Fruit fly (Drosophila melanogaster): Measurements from ENCODE around the gene Unc-76.

Unc-76 gene

dm6 chrX:2121716-2122601, 41.5 kb downstream of the Unc-76 start (continued):
- TF ChIP-seq org-1 (GFP tag; optimal IDR thresholded peaks at IDR 0.05) = peak; percentile 11
- TF ChIP-seq pfk (GFP tag; optimal IDR thresholded peaks at IDR 0.05) = no peak
- no peak for TF ChIP-seq ara (GFP tag; IDR thresholded peaks at IDR 0.05)
- TF ChIP-seq CG4820 (GFP tag; optimal IDR thresholded peaks at IDR 0.05) = peak; percentile 38
- TF ChIP-seq CG17385 (GFP tag; optimal IDR thresholded peaks at IDR 0.05) = peak; percentile 10
- TF ChIP-seq CG2199 (GFP tag; IDR thresholded peaks at IDR 0.05) = no peak
- no peak for TF ChIP-seq CG17612 (GFP tag; IDR thresholded peaks at IDR 0.05)
- TF ChIP-seq tin (GFP tag; optimal IDR thresholded peaks at IDR 0.05) = peak; percentile 20
- TF ChIP-seq CG8290 (GFP tag; optimal IDR thresholded peaks at IDR 0.05) = no peak
- peak in 1 of 2 experiments; percentile 7 for TF ChIP-seq CG8290 (tag; optimal IDR thresholded peaks at IDR 0.05)
- TF ChIP-seq gce (GFP tag; IDR thresholded peaks at IDR 0.05) = no peak
- TF ChIP-seq C15 (GFP tag; IDR thresholded peaks at IDR 0.05) = no peak
- TF ChIP-seq Dip2 (GFP tag; IDR thresholded peaks at IDR 0.05) = no peak
- TF ChIP-seq CG4404 (GFP tag; IDR thresholded peaks at IDR 0.05) = no peak
- TF ChIP-seq sens-2 (GFP tag; IDR thresholded peaks at IDR 0.05) = no peak
- TF ChIP-seq zfh1 (GFP tag; IDR thresholded peaks at IDR 0.05) = peak; percentile 36; the same call in 1 of the 3 replicates
- TF ChIP-seq gcm (GFP tag; optimal IDR thresholded peaks at IDR 0.05) = peak; percentile 23
- no peak for TF ChIP-seq dati (GFP tag; IDR thresholded peaks at IDR 0.05)
- TF ChIP-seq CG4360 (GFP tag; IDR thresholded peaks at IDR 0.05) = peak; percentile 64
- peak; percentile 49 for TF ChIP-seq CG12391 (tag; optimal IDR thresholded peaks at IDR 0.05)
- no peak for TF ChIP-seq oc (tag; optimal IDR thresholded peaks at IDR 0.05)
- TF ChIP-seq Ssrp (tag; optimal IDR thresholded peaks at IDR 0.05) = peak; percentile 32
- peak; percentile 34 for TF ChIP-seq CG6813 (GFP tag; optimal IDR thresholded peaks at IDR 0.05)
- no peak for TF ChIP-seq sc (optimal IDR thresholded peaks at IDR 0.05)
- peak; percentile 37 for TF ChIP-seq sc (GFP tag; optimal IDR thresholded peaks at IDR 0.05)
- TF ChIP-seq Eip74EF (GFP tag; optimal IDR thresholded peaks at IDR 0.05) = no peak
- peak; percentile 26; the same call in 1 of the 2 replicates for TF ChIP-seq Ada2b (GFP tag; IDR thresholded peaks at IDR 0.05)
- no peak for TF ChIP-seq Camta (GFP tag; optimal IDR thresholded peaks at IDR 0.05)
- TF ChIP-seq odd (GFP tag; optimal IDR thresholded peaks at IDR 0.05) = peak; percentile 15
- TF ChIP-seq E2f1 (GFP tag; IDR thresholded peaks at IDR 0.05) = no peak
- TF ChIP-seq CG16813 (GFP tag; IDR thresholded peaks at IDR 0.05; ENCODE audit: partially characterized antibody) = no peak
- peak; percentile 13 for TF ChIP-seq Asciz (GFP tag; optimal IDR thresholded peaks at IDR 0.05)
- peak; percentile 76 for TF ChIP-seq D19A (tag; optimal IDR thresholded peaks at IDR 0.05)
- peak; percentile 32 for TF ChIP-seq CG14710 (tag; optimal IDR thresholded peaks at IDR 0.05)
- TF ChIP-seq CG12942 (GFP tag; optimal IDR thresholded peaks at IDR 0.05) = no peak
- peak; percentile 16 for TF ChIP-seq CG33557 (GFP tag; optimal IDR thresholded peaks at IDR 0.05)
- peak; percentile 50 for TF ChIP-seq CG2678 (tag; optimal IDR thresholded peaks at IDR 0.05)
- TF ChIP-seq CG1603 (tag; optimal IDR thresholded peaks at IDR 0.05) = peak; percentile 70
- TF ChIP-seq shn (GFP tag; optimal IDR thresholded peaks at IDR 0.05) = peak; percentile 49
- no peak for TF ChIP-seq CG11456 (GFP tag; IDR thresholded peaks at IDR 0.05)
- no peak for TF ChIP-seq amos (GFP tag; IDR thresholded peaks at IDR 0.05; ENCODE audit: partially characterized antibody)
- TF ChIP-seq Trl (optimal IDR thresholded peaks at IDR 0.05) = peak; percentile 31 to 51
- peak; percentile 31 for TF ChIP-seq Trl (GFP tag; optimal IDR thresholded peaks at IDR 0.05)
- no peak for TF ChIP-seq CG12071 (GFP tag; optimal IDR thresholded peaks at IDR 0.05)
- TF ChIP-seq CG15011 (GFP tag; optimal IDR thresholded peaks at IDR 0.05) = no peak
- no peak for TF ChIP-seq sob (GFP tag; IDR thresholded peaks at IDR 0.05)
- peak; percentile 50 for TF ChIP-seq CG4424 (GFP tag; optimal IDR thresholded peaks at IDR 0.05)
- no peak for TF ChIP-seq CG43689 (GFP tag; IDR thresholded peaks at IDR 0.05)
- TF ChIP-seq disco-r (GFP tag; optimal IDR thresholded peaks at IDR 0.05) = no peak
- peak; percentile 51; the same call in 1 of the 3 replicates for TF ChIP-seq ken (GFP tag; IDR thresholded peaks at IDR 0.05)
